Worm (Caenorhabditis elegans): Measurements from ENCODE around the gene F22F1.2.

DNA sequence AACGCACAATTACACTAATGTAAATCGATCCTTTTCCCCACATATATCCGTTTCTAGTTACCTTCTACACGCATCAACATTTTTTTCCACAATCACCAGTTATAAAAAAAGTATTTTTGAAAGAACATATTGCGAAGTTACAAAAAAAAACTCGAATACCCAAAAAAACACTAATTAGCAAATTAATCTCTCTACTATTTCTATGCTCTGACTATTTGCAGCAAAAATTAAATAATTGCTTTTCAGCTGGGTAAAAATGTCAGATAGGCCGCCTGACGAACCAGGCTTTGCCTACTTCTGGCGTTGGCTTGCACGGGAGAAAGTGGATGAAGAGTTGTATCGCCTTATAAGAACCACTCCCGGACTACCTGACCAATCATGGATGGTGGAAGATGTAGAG is 40.3 kb downstream of the F22F1.2 start, which contains the start of gene K07E3.1:
- no peak for TF ChIP-seq ama-1 (optimal IDR thresholded peaks at IDR 0.05)
- TF ChIP-seq nhr-77 (tag; optimal IDR thresholded peaks at IDR 0.05), result no peak
- no peak for TF ChIP-seq snpc-4 (tag; optimal IDR thresholded peaks at IDR 0.05)
- TF ChIP-seq lin-39 (tag; optimal IDR thresholded peaks at IDR 0.05), result no peak
- no peak for TF ChIP-seq zag-1 (tag; optimal IDR thresholded peaks at IDR 0.05)
- TF ChIP-seq ZK546.5 (tag; optimal IDR thresholded peaks at IDR 0.05), result no peak
- TF ChIP-seq nfya-1 (tag; optimal IDR thresholded peaks at IDR 0.05; ENCODE audit: insufficient read depth), result no peak
- TF ChIP-seq unc-39 (tag; optimal IDR thresholded peaks at IDR 0.05), result no peak
- no peak for TF ChIP-seq pqm-1 (tag; optimal IDR thresholded peaks at IDR 0.05)
- TF ChIP-seq ceh-16 (tag; optimal IDR thresholded peaks at IDR 0.05), result no peak
- no peak for TF ChIP-seq lin-15B (tag; optimal IDR thresholded peaks at IDR 0.05)
- no peak for TF ChIP-seq egl-5 (tag; optimal IDR thresholded peaks at IDR 0.05)
- TF ChIP-seq nhr-12 (tag; optimal IDR thresholded peaks at IDR 0.05), result no peak

All from whole organism, L3 larva.